Worm (Caenorhabditis elegans) whole organism, midembryonic: Measurements from ENCODE around the gene gcy-23.

Experiments used
- flt-1 ChIP-seq: fragments of 200-800 bp; sonication (Bioruptor generic); IDR thresholded peaks from 2 replicates; pipeline ENCODE4 v1.3.6; 2022; ENCODE audit warnings: missing genetic modification characterization, missing compliant biosample characterization
- klf-2 ChIP-seq: fragments of 200-800 bp; sonication (Bioruptor generic); conservative IDR thresholded peaks from 2 replicates; pipeline ENCODE4 v1.3.6; 2022; ENCODE audit warnings: missing genetic modification reagents, missing genetic modification characterization, missing compliant biosample characterization

DNA sequence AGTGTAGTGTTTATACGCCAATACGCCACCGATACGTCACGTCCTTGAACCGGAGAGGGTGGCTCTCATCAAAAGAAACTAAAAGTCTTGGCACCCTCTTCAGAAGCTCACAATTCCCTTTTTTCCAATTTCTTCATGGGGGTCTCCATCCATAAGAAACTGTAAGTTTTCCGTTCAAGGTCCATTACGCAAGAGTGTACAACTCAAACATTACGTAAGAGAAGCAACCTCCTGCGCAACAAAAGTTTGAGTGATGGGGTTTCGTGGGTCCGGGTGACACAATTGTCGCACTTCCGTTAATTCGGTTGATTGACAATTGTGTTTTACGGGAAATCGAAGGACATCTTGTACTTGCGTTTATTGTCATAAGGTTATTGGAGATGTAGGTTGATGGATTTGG is 10.3 kb downstream of the gcy-23 start:
- TF ChIP-seq klf-2 (GFP tag; lab: Robert Waterston, UW) (no peak), flt-1 (GFP tag; lab: Robert Waterston, UW) (no peak)
